Worm (Caenorhabditis elegans) whole organism, late embryonic: ENCODE data around the gene ZC412.3.

ENCODE experiments used
- C08G9.2 ChIP-seq: sonication (generic microtip); optimal IDR thresholded peaks from 2 replicates; lab custom pipeline; 2016; ENCODE audit warnings: mild to moderate bottlenecking, missing genetic modification characterization, moderate library complexity, missing compliant biosample characterization
- C38D4.7 ChIP-seq: fragments of 200-800 bp; sonication (Bioruptor generic); optimal IDR thresholded peaks from 2 replicates; lab custom pipeline; 2018; ENCODE audit warnings: mild to moderate bottlenecking, missing genetic modification characterization, moderate library complexity, missing compliant biosample characterization
- F13H6.1 ChIP-seq: sonication (generic microtip); optimal IDR thresholded peaks from 2 replicates; lab custom pipeline; 2016; ENCODE audit warnings: missing genetic modification characterization, missing compliant biosample characterization
- K09A11.1 ChIP-seq: sonication (generic microtip); optimal IDR thresholded peaks from 2 replicates; lab custom pipeline; 2017; ENCODE audit warnings: antibody characterized with exemption, mild to moderate bottlenecking, missing genetic modification characterization, missing compliant biosample characterization; ENCODE audit not compliant: insufficient read depth
- T23F11.4 ChIP-seq: fragments of 200-800 bp; sonication (Bioruptor generic); optimal IDR thresholded peaks from 2 replicates; lab custom pipeline; 2018; ENCODE audit warnings: mild to moderate bottlenecking, missing genetic modification characterization, missing compliant biosample characterization
- Y22D7AL.16 ChIP-seq: sonication (generic microtip); optimal IDR thresholded peaks from 2 replicates; lab custom pipeline; 2016; ENCODE audit warnings: missing genetic modification characterization, missing compliant biosample characterization
- ama-1 ChIP-seq: fragments of 150-350 bp; optimal IDR thresholded peaks from 2 replicates; lab custom pipeline; 2014
- ceh-14 ChIP-seq: sonication (generic microtip); optimal IDR thresholded peaks from 2 replicates; lab custom pipeline; 2016; ENCODE audit warnings: missing genotype, missing genetic modification characterization, missing compliant biosample characterization
- ceh-18 ChIP-seq: sonication (generic microtip); optimal IDR thresholded peaks from 2 replicates; lab custom pipeline; 2016; ENCODE audit warnings: missing genetic modification characterization, missing compliant biosample characterization
- ceh-19 ChIP-seq: fragments of 200-800 bp; sonication (Bioruptor generic); optimal IDR thresholded peaks from 2 replicates; lab custom pipeline; 2018; ENCODE audit warnings: mild to moderate bottlenecking, missing genetic modification characterization, missing compliant biosample characterization
- ceh-2 ChIP-seq: sonication (generic microtip); optimal IDR thresholded peaks from 2 replicates; lab custom pipeline; 2016; ENCODE audit warnings: missing genotype, missing genetic modification characterization, missing compliant biosample characterization
- ceh-24 ChIP-seq: sonication (generic microtip); optimal IDR thresholded peaks from 2 replicates; lab custom pipeline; 2016; ENCODE audit warnings: mild to moderate bottlenecking, missing genetic modification characterization, missing compliant biosample characterization
- ceh-30 ChIP-seq: fragments of 150-350 bp; optimal IDR thresholded peaks from 2 replicates; lab custom pipeline; 2014; ENCODE audit warnings: missing biosample characterization, missing genetic modification characterization
- ceh-31 ChIP-seq: sonication (generic microtip); optimal IDR thresholded peaks from 2 replicates; lab custom pipeline; 2016; ENCODE audit warnings: missing genetic modification characterization, missing compliant biosample characterization
- ceh-34 ChIP-seq: sonication (generic microtip); optimal IDR thresholded peaks from 2 replicates; lab custom pipeline; 2016; ENCODE audit warnings: mild to moderate bottlenecking, missing genetic modification characterization, missing compliant biosample characterization
- ceh-45 ChIP-seq: fragments of 200-800 bp; sonication (Bioruptor generic); IDR thresholded peaks from 2 replicates; pipeline ENCODE4 v1.3.6; 2022; ENCODE audit warnings: missing genetic modification reagents, missing genetic modification characterization, missing compliant biosample characterization
- ceh-48 ChIP-seq: sonication (generic microtip); optimal IDR thresholded peaks from 2 replicates; lab custom pipeline; 2016; ENCODE audit warnings: missing genetic modification characterization, inconsistent platforms, missing compliant biosample characterization
- ceh-6 ChIP-seq: fragments of 200-800 bp; sonication (Bioruptor generic); optimal IDR thresholded peaks from 2 replicates; lab custom pipeline; 2018; ENCODE audit warnings: mild to moderate bottlenecking, missing genetic modification characterization, missing compliant biosample characterization
- che-1 ChIP-seq: sonication (generic microtip); optimal IDR thresholded peaks from 2 replicates; lab custom pipeline; 2016; ENCODE audit warnings: mild to moderate bottlenecking, missing genetic modification characterization, missing compliant biosample characterization
- dve-1 ChIP-seq: sonication (generic microtip); optimal IDR thresholded peaks from 2 replicates; lab custom pipeline; 2017; ENCODE audit warnings: antibody characterized with exemption, mild to moderate bottlenecking, missing genetic modification characterization, missing compliant biosample characterization
- elt-2 ChIP-seq: sonication (generic microtip); optimal IDR thresholded peaks from 2 replicates; lab custom pipeline; 2016; ENCODE audit warnings: missing genetic modification reagents, missing genetic modification characterization, missing compliant biosample characterization
- eyg-1 ChIP-seq: sonication (generic microtip); optimal IDR thresholded peaks from 2 replicates; lab custom pipeline; 2016; ENCODE audit warnings: missing genotype, missing genetic modification characterization, missing compliant biosample characterization
- fax-1 ChIP-seq: sonication (generic microtip); optimal IDR thresholded peaks from 2 replicates; lab custom pipeline; 2016; ENCODE audit warnings: missing genotype, missing genetic modification characterization, missing compliant biosample characterization
- fkh-6 ChIP-seq: sonication (generic microtip); optimal IDR thresholded peaks from 2 replicates; lab custom pipeline; 2016; ENCODE audit warnings: missing genetic modification characterization, missing compliant biosample characterization
- gmeb-2 ChIP-seq: sonication (generic microtip); optimal IDR thresholded peaks from 2 replicates; lab custom pipeline; 2016; ENCODE audit warnings: missing genetic modification characterization, inconsistent platforms, missing compliant biosample characterization
- hlh-13 ChIP-seq: fragments of 200-800 bp; sonication (Bioruptor generic); optimal IDR thresholded peaks from 2 replicates; lab custom pipeline; 2018; ENCODE audit warnings: mild to moderate bottlenecking, missing genetic modification characterization, missing compliant biosample characterization
- hlh-15 ChIP-seq: sonication (generic microtip); optimal IDR thresholded peaks from 2 replicates; lab custom pipeline; 2016; ENCODE audit warnings: missing genetic modification characterization, missing compliant biosample characterization
- hlh-6 ChIP-seq: sonication (generic microtip); optimal IDR thresholded peaks from 2 replicates; lab custom pipeline; 2016; ENCODE audit warnings: missing genotype, missing genetic modification characterization, missing compliant biosample characterization
- hlh-8 ChIP-seq: sonication (generic microtip); optimal IDR thresholded peaks from 2 replicates; lab custom pipeline; 2016; ENCODE audit warnings: missing genotype, missing genetic modification characterization, missing compliant biosample characterization
- lim-6 ChIP-seq: sonication (generic microtip); optimal IDR thresholded peaks from 2 replicates; lab custom pipeline; 2016; ENCODE audit warnings: missing genetic modification characterization, missing compliant biosample characterization
- lin-11 ChIP-seq: fragments of 200-800 bp; sonication (Bioruptor generic); optimal IDR thresholded peaks from 2 replicates; lab custom pipeline; 2018; ENCODE audit warnings: mild to moderate bottlenecking, missing genetic modification characterization, missing compliant biosample characterization
- madf-2 ChIP-seq: sonication (generic microtip); optimal IDR thresholded peaks from 2 replicates; lab custom pipeline; 2017; ENCODE audit warnings: missing genetic modification characterization, missing compliant biosample characterization
- mec-3 ChIP-seq: sonication (generic microtip); optimal IDR thresholded peaks from 2 replicates; lab custom pipeline; 2016; ENCODE audit warnings: borderline replicate concordance, missing genetic modification characterization, missing compliant biosample characterization
- nfya-1 ChIP-seq: sonication (generic microtip); optimal IDR thresholded peaks from 2 replicates; lab custom pipeline; 2017; ENCODE audit warnings: missing genetic modification characterization, mild to moderate bottlenecking, missing compliant biosample characterization, antibody characterized with exemption, moderate library complexity
- nhr-232 ChIP-seq: sonication (generic microtip); optimal IDR thresholded peaks from 2 replicates; lab custom pipeline; 2016; ENCODE audit warnings: missing genetic modification characterization, missing compliant biosample characterization
- npax-4 ChIP-seq: sonication (generic microtip); optimal IDR thresholded peaks from 2 replicates; lab custom pipeline; 2016; ENCODE audit warnings: missing genetic modification characterization, missing compliant biosample characterization
- pat-9 ChIP-seq: fragments of 200-800 bp; sonication (Bioruptor generic); optimal IDR thresholded peaks from 2 replicates; lab custom pipeline; 2018; ENCODE audit warnings: mild to moderate bottlenecking, missing genetic modification characterization, moderate library complexity, missing compliant biosample characterization
- pha-2 ChIP-seq: sonication (generic microtip); optimal IDR thresholded peaks from 2 replicates; lab custom pipeline; 2017; ENCODE audit warnings: mild to moderate bottlenecking, missing genetic modification characterization, missing compliant biosample characterization
- pha-4 ChIP-seq: fragments of 150-350 bp; optimal IDR thresholded peaks from 2 replicates; lab custom pipeline; 2018; ENCODE audit warnings: missing biosample characterization, missing genetic modification reagents, missing genetic modification characterization
- pros-1 ChIP-seq: fragments of 150-350 bp; optimal IDR thresholded peaks from 2 replicates; lab custom pipeline; 2014; ENCODE audit warnings: missing biosample characterization, missing genetic modification reagents, missing genetic modification characterization
- ref-2 ChIP-seq: sonication (generic microtip); optimal IDR thresholded peaks from 2 replicates; lab custom pipeline; 2016; ENCODE audit warnings: missing genetic modification characterization, missing compliant biosample characterization
- sdc-2 ChIP-seq: sonication (generic microtip); optimal IDR thresholded peaks from 2 replicates; lab custom pipeline; 2016; ENCODE audit warnings: missing genotype, missing genetic modification characterization, missing compliant biosample characterization
- sox-2 ChIP-seq: fragments of 200-800 bp; sonication (Bioruptor generic); IDR thresholded peaks from 2 replicates; pipeline ENCODE4 v1.3.6; 2022; ENCODE audit warnings: missing genetic modification reagents, missing genetic modification characterization, missing compliant biosample characterization
- sox-4 ChIP-seq: sonication (generic microtip); optimal IDR thresholded peaks from 2 replicates; lab custom pipeline; 2017; ENCODE audit warnings: mild to moderate bottlenecking, missing genetic modification characterization, inconsistent platforms, missing compliant biosample characterization
- syd-9 ChIP-seq: sonication (generic microtip); optimal IDR thresholded peaks from 2 replicates; lab custom pipeline; 2016; ENCODE audit warnings: mild to moderate bottlenecking, missing genetic modification characterization, moderate library complexity, missing compliant biosample characterization
- tbx-2 ChIP-seq: sonication (generic microtip); optimal IDR thresholded peaks from 2 replicates; lab custom pipeline; 2016; ENCODE audit warnings: missing genetic modification characterization, missing compliant biosample characterization
- ttx-3 ChIP-seq: sonication (generic microtip); optimal IDR thresholded peaks from 2 replicates; lab custom pipeline; 2016; ENCODE audit warnings: missing genetic modification reagents, missing genetic modification characterization, missing compliant biosample characterization
- unc-3 ChIP-seq, 2 experiments: fragments of 200-800 bp in 1 of 2; sonication (Bioruptor generic) in 1 of 2; sonication (generic microtip) in 1 of 2; conservative IDR thresholded peaks in 1 of 2; optimal IDR thresholded peaks in 1 of 2; 2 replicates each; pipeline versions ENCODE4 v1.3.6 to Lab custom; 2016 to 2022; ENCODE audit warnings: missing compliant biosample characterization in 2 of 2, missing genetic modification characterization in 2 of 2, missing genetic modification reagents in 1 of 2
- unc-86 ChIP-seq: sonication (generic microtip); optimal IDR thresholded peaks from 2 replicates; lab custom pipeline; 2016; ENCODE audit warnings: missing genetic modification characterization, missing compliant biosample characterization
- zip-5 ChIP-seq: sonication (generic microtip); optimal IDR thresholded peaks from 2 replicates; lab custom pipeline; 2016; ENCODE audit warnings: missing genetic modification characterization, missing compliant biosample characterization
- ztf-16 ChIP-seq: sonication (generic microtip); optimal IDR thresholded peaks from 2 replicates; lab custom pipeline; 2017; ENCODE audit warnings: missing genetic modification characterization, missing compliant biosample characterization

Gene ZC412.3

DNA sequence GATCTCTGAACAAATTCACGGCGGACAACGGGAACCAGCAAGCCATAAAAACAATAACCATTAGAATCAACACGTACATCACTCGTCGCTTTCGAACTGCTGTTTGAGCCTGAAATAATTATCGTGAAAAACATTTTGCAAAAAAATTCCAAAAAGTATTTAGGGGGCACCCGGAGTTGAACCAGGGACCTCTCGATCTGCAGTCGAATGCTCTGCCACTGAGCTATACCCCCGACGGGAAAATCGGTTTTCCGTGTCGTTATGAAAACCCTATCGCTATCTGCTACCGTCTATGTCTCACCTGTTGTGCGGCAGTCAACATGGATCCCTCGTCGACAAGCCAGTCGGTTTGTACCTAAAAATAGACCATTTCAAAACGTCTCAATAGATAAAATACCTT, 15.7 kb downstream of the ZC412.3 start:
- TF ChIP-seq hlh-15 (no peak), gmeb-2 (tag; lab: Kevin White, UChicago) (peak; percentile 44), ceh-18 (tag; lab: Kevin White, UChicago) (peak; percentile 1), syd-9 (no peak), C08G9.2 (tag; lab: Kevin White, UChicago) (peak; percentile 44), nfya-1 (tag; lab: Kevin White, UChicago) (no peak), ref-2 (tag; lab: Kevin White, UChicago) (no peak), lim-6 (tag; lab: Kevin White, UChicago) (no peak), unc-86 (tag; lab: Kevin White, UChicago) (peak; percentile 42), hlh-6 (tag; lab: Kevin White, UChicago) (peak; percentile 51), nhr-232 (tag; lab: Kevin White, UChicago) (peak; percentile 31), ceh-30 (no peak), tbx-2 (tag; lab: Kevin White, UChicago) (no peak), sox-4 (tag; lab: Kevin White, UChicago) (peak; percentile 15), ceh-34 (tag; lab: Kevin White, UChicago) (peak; percentile 28), mec-3 (tag; lab: Kevin White, UChicago) (no peak), dve-1 (peak; percentile 33), Y22D7AL.16 (tag; lab: Kevin White, UChicago) (no peak), sox-2 (GFP tag; lab: Robert Waterston, UW) (no peak), npax-4 (tag; lab: Kevin White, UChicago) (no peak), elt-2 (tag; lab: Kevin White, UChicago) (peak; percentile 33), sdc-2 (tag; lab: Kevin White, UChicago) (peak; percentile 6), C38D4.7 (GFP tag; lab: Kevin White, UChicago) (peak; percentile 57), zip-5 (no peak), hlh-8 (tag; lab: Kevin White, UChicago) (no peak), ceh-24 (tag; lab: Kevin White, UChicago) (no peak), ceh-45 (GFP tag; lab: Robert Waterston, UW) (no peak), pha-2 (tag; lab: Kevin White, UChicago) (peak; percentile 19), T23F11.4 (peak; percentile 45), unc-3 (GFP tag; conservative IDR thresholded peaks at IDR 0.05; lab: Robert Waterston, UW) (no peak; the same call in 1 of the 2 replicates), unc-3 (tag; optimal IDR thresholded peaks at IDR 0.05; lab: Kevin White, UChicago) (peak; percentile 32), ama-1 (lab: Kevin White, UChicago) (no peak), lin-11 (tag; lab: Kevin White, UChicago) (peak; percentile 38), ceh-48 (tag; lab: Kevin White, UChicago) (peak; percentile 35), hlh-13 (peak; percentile 46), che-1 (tag; lab: Kevin White, UChicago) (peak; percentile 62), pat-9 (tag; lab: Kevin White, UChicago) (peak; percentile 30), ztf-16 (peak; percentile 11), fax-1 (tag; lab: Kevin White, UChicago) (peak; percentile 23), ceh-2 (tag; lab: Kevin White, UChicago) (peak; percentile 32), ceh-31 (tag; lab: Kevin White, UChicago) (no peak), madf-2 (tag; lab: Kevin White, UChicago) (peak; percentile 40), K09A11.1 (tag; lab: Kevin White, UChicago) (no peak), pros-1 (tag; lab: Kevin White, UChicago) (no peak), fkh-6 (tag; lab: Kevin White, UChicago) (no peak), F13H6.1 (tag; lab: Kevin White, UChicago) (no peak), ceh-6 (GFP tag; lab: Kevin White, UChicago) (peak; percentile 47), ceh-19 (peak; percentile 44), ceh-14 (no peak), eyg-1 (tag; lab: Kevin White, UChicago) (no peak), pha-4 (tag; lab: Kevin White, UChicago) (no peak), ttx-3 (tag; lab: Kevin White, UChicago) (no peak)
